Fruit fly (Drosophila melanogaster): ENCODE measurements around the gene Scsalpha1.

Gene Scsalpha1

DNA sequence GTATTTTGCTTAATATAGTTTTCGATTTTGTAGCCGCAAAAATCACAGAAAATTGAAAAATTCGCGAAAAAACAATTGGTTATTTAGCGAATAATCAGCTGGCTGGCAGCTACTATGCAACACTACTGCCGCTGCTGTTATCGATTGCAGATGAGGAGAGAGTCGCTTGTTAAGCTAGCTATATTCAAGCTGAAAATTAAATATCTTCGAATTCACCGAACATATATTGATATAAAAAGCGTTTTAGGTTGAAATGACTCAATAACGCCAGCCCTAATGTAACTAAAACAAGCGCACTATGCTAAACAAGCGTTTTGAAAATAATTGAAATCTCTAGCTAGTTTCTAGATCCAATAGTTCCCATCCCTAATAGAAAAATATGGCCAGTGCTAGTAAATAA lies 7.7 kb upstream of the Scsalpha1 start, which contains the start of the genes CG32264, ntc and IntS10 (continued):
- TF ChIP-seq CG15336 (GFP tag; IDR thresholded peaks at IDR 0.05) (no peak), Hr38 (GFP tag; optimal IDR thresholded peaks at IDR 0.05) (no peak), pdm3 (GFP tag; optimal IDR thresholded peaks at IDR 0.05) (no peak), Eip93F (GFP tag; optimal IDR thresholded peaks at IDR 0.05) (no peak), eg (GFP tag; IDR thresholded peaks at IDR 0.05) (no peak), cyc (GFP tag; optimal IDR thresholded peaks at IDR 0.05) (peak; percentile 46), CG4318 (GFP tag; optimal IDR thresholded peaks at IDR 0.05) (no peak), CG1621 (tag; optimal IDR thresholded peaks at IDR 0.05) (no peak), CG11294 (GFP tag; IDR thresholded peaks at IDR 0.05) (no peak; the same call in 1 of the 2 replicates), Hr4 (GFP tag; optimal IDR thresholded peaks at IDR 0.05) (peak; percentile 75), CG6276 (GFP tag; optimal IDR thresholded peaks at IDR 0.05) (no peak), Met (GFP tag; optimal IDR thresholded peaks at IDR 0.05) (no peak), CG8632 (GFP tag; optimal IDR thresholded peaks at IDR 0.05) (no peak)

DNA sequence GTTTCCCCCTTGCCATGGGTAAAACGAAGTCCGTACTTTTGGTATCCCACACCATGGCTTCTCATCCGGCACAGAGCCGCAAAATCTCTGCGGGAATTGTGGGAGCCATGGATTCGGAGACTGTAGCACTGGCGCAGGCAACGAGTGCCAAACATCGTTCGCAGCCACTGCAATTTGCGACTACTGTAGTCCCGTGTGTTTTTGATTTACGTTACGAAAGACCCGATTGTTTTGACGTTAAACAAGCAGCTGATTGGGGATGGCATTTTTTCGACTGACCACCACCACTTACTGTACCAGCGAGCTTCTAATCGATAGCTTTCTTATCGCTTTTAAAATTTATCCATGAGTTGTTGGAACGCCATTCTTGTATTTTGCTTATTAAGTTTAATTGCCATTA lies 4.1 kb upstream of the Scsalpha1 start, which contains the start of gene CG32262:
Gene CG32262 (minus strand): TSS at position 254 of the 400 bp plus-strand sequence.
- TF ChIP-seq esn (GFP tag; optimal IDR thresholded peaks at IDR 0.05) (peak; percentile 25), net (GFP tag; optimal IDR thresholded peaks at IDR 0.05) (no peak)

DNA sequence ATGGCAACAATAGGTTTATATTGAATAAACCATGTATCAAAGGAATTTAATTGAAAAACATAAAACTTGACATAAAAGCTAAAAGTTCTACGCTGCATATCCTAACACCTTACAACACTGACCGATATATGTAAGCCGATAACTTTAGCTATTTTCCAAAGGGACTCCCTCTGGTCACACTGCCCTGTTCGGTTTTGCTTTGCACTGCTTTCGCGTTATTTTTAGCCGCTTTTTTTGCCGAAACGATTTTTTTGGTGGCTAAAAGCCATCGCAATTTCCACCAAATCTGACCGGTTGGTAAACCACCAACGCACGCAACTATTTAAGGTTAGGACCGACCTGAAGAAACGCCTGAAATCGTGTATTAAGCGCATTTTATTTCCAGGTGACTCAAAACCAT lies 2.9 kb upstream of the Scsalpha1 start, which contains the start of the genes CG32263 and PIG-B:
Gene CG32263 (minus strand): TSS at position 26 of the 400 bp plus-strand sequence.
Gene PIG-B (plus strand): TSS at position 175 of the 400 bp plus-strand sequence.
- TF ChIP-seq Eip78C (GFP tag) (peak; percentile 16), Eip93F (GFP tag; optimal IDR thresholded peaks at IDR 0.05) (no peak)

DNA sequence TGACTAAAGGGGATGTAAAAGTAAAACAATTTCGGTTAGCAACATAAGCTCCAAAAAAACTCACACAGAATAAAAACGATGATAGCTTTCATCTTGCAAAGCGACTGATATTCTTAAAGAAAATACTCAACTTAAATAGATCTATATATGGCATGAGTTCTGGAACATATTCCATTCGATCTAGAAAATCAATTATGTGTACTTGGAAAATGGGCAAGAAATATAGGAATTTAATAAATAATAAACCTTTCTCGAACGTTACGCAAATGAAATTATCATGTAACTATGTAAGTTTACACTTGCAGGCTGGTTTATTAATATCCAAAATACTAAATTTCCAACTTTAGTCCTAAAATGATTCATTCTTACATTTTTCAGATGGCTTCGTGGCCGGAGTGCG lies 2.2 kb downstream of the Scsalpha1 start, which contains the start of gene Acp63F:
Gene Acp63F (minus strand): TSS at position 101 of the 400 bp plus-strand sequence.
- TF ChIP-seq salr (GFP tag; optimal IDR thresholded peaks at IDR 0.05) (no peak), eg (GFP tag; IDR thresholded peaks at IDR 0.05) (no peak), dac (GFP tag; optimal IDR thresholded peaks at IDR 0.05) (no peak), CG7368 (GFP tag; optimal IDR thresholded peaks at IDR 0.05) (no peak), CG6808 (GFP tag; optimal IDR thresholded peaks at IDR 0.05) (no peak), CG10631 (GFP tag; optimal IDR thresholded peaks at IDR 0.05) (no peak), lz (GFP tag; optimal IDR thresholded peaks at IDR 0.05) (no peak), ss (GFP tag; optimal IDR thresholded peaks at IDR 0.05) (no peak), Eip93F (GFP tag; optimal IDR thresholded peaks at IDR 0.05) (no peak), Blimp-1 (GFP tag; optimal IDR thresholded peaks at IDR 0.05) (no peak), CG32006 (GFP tag; optimal IDR thresholded peaks at IDR 0.05) (no peak), pdm3 (GFP tag; optimal IDR thresholded peaks at IDR 0.05) (no peak)

DNA sequence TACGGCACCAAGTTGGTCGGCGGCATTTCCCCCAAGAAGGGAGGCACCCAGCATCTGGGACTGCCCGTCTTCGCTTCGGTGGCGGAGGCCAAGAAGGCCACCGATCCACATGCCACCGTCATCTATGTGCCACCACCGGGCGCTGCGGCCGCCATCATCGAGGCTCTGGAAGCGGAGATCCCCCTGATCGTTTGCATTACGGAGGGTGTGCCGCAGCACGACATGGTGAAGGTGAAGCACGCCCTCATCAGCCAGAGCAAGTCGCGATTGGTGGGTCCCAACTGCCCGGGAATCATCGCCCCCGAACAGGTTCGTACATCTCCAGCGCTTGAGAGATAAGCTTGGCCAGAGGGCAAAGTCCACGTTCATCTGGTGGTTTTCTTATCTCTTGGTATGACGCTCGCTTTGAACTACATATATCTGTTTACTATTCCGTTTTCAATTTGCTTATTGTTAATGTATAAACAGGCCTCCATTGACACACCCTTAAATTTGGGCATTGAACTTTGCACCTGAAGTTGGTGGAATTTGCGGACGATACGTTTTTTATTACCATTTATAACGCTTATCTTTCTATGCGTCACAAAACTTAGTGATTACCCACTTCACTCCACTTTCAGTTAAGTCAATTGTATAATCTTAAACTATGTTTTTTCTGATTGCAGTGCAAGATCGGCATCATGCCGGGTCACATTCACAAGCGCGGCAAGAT lies 2.9 kb downstream of the Scsalpha1 start:
- TF ChIP-seq salr (GFP tag; optimal IDR thresholded peaks at IDR 0.05) (peak in 1 of 2 experiments; percentile 34), CG34406 (GFP tag; optimal IDR thresholded peaks at IDR 0.05) (no peak), Eip75B (GFP tag; optimal IDR thresholded peaks at IDR 0.05) (no peak), svp (GFP tag) (peak; percentile 98), CG8319 (GFP tag; optimal IDR thresholded peaks at IDR 0.05) (peak; percentile 9), Sox15 (GFP tag; optimal IDR thresholded peaks at IDR 0.05) (no peak), CG6808 (GFP tag; optimal IDR thresholded peaks at IDR 0.05) (peak; percentile 81), CG10669 (GFP tag; optimal IDR thresholded peaks at IDR 0.05) (peak; percentile 50), spab (GFP tag; optimal IDR thresholded peaks at IDR 0.05) (peak; percentile 69), CG8119 (GFP tag; IDR thresholded peaks at IDR 0.05) (peak; percentile 42; the same call in 1 of the 3 replicates), Ets21C (GFP tag; optimal IDR thresholded peaks at IDR 0.05) (no peak), CG15336 (GFP tag; IDR thresholded peaks at IDR 0.05) (no peak; the same call in 1 of the 2 replicates), CG16779 (tag; optimal IDR thresholded peaks at IDR 0.05) (peak; percentile 74), CG11294 (GFP tag; IDR thresholded peaks at IDR 0.05) (no peak), CG6163 (GFP tag; IDR thresholded peaks at IDR 0.05) (no peak; the same call in 2 of the 3 replicates), Sox102F (GFP tag; optimal IDR thresholded peaks at IDR 0.05) (no peak), CG3032 (tag; optimal IDR thresholded peaks at IDR 0.05) (peak; percentile 8), dsx (GFP tag; optimal IDR thresholded peaks at IDR 0.05; ENCODE audit: poor library complexity, severe bottlenecking) (peak; percentile 34), Hr4 (GFP tag; optimal IDR thresholded peaks at IDR 0.05) (peak; percentile 5), CG6854 (GFP tag; optimal IDR thresholded peaks at IDR 0.05) (peak; percentile 82), CG3919 (GFP tag; optimal IDR thresholded peaks at IDR 0.05) (peak; percentile 40), CG6276 (GFP tag; optimal IDR thresholded peaks at IDR 0.05) (peak; percentile 82), Eip93F (GFP tag; optimal IDR thresholded peaks at IDR 0.05) (peak; percentile 37), fd85E (GFP tag; optimal IDR thresholded peaks at IDR 0.05) (no peak)
